Worm (Caenorhabditis elegans): ENCODE data around the gene zip-2.
A peak's percentile ranks its signal among the peaks of the same experiment; 100 is the strongest.

Gene zip-2

ce11 chrIII:793595-793994 lies 39.2 kb upstream of the zip-2 start, which contains the start of gene snt-2 (continued):
- TF ChIP-seq F52B5.7 (tag; optimal IDR thresholded peaks at IDR 0.05) = no peak
- TF ChIP-seq snpc-4 (GFP tag; optimal IDR thresholded peaks at IDR 0.05) = no peak
- peak in 1 of 4 experiments; percentile 3 for TF ChIP-seq snpc-4 (tag; optimal IDR thresholded peaks at IDR 0.05)
- TF ChIP-seq hmg-1.2 (GFP tag; IDR thresholded peaks at IDR 0.05) = peak; percentile 35
- TF ChIP-seq attf-3 (GFP tag; conservative IDR thresholded peaks at IDR 0.05) = no peak
- peak; percentile 51 for TF ChIP-seq B0336.3 (GFP tag; IDR thresholded peaks at IDR 0.05)
- TF ChIP-seq lsl-1 (GFP tag; optimal IDR thresholded peaks at IDR 0.05) = peak; percentile 92
- no peak for TF ChIP-seq lir-1 (GFP tag; conservative IDR thresholded peaks at IDR 0.05)

- TF ChIP-seq aptf-3 (GFP tag; IDR thresholded peaks at IDR 0.05) = no peak
- no peak for TF ChIP-seq mes-4 (tag; optimal IDR thresholded peaks at IDR 0.05)
- no peak for TF ChIP-seq ztf-3 (GFP tag; optimal IDR thresholded peaks at IDR 0.05)
- TF ChIP-seq ceh-100 (GFP tag; IDR thresholded peaks at IDR 0.05) = no peak
- no peak for TF ChIP-seq mel-28 (tag; optimal IDR thresholded peaks at IDR 0.05; ENCODE audit: borderline replicate concordance)
- no peak for TF ChIP-seq dpl-1 (GFP tag; optimal IDR thresholded peaks at IDR 0.05)
- no peak for TF ChIP-seq rcor-1 (GFP tag; IDR thresholded peaks at IDR 0.05)
- no peak for TF ChIP-seq sptf-2 (GFP tag; optimal IDR thresholded peaks at IDR 0.05)
- TF ChIP-seq ceh-79 (tag; optimal IDR thresholded peaks at IDR 0.05) = no peak
- TF ChIP-seq tbp1 (GFP tag; optimal IDR thresholded peaks at IDR 0.05) = no peak
- no peak for TF ChIP-seq Y53G8AR.9 (GFP tag; conservative IDR thresholded peaks at IDR 0.05)
- no peak for TF ChIP-seq unc-62 (GFP tag; optimal IDR thresholded peaks at IDR 0.05)
- TF ChIP-seq athp-1 (tag; optimal IDR thresholded peaks at IDR 0.05) = no peak
- TF ChIP-seq Y79H2A.3 (GFP tag; conservative IDR thresholded peaks at IDR 0.05) = no peak
- TF ChIP-seq dox-1 (GFP tag; IDR thresholded peaks at IDR 0.05) = no peak
Observed at ce11 chrIII:794000-794399, 38.8 kb upstream of the zip-2 start, which contains the start of gene rps-29. Gene rps-29 (plus strand): TSS chrIII:794300.

ce11 chrIII:794984-795596 lies 37.7 kb upstream of the zip-2 start, which contains the start of gene trpp-11:
Gene trpp-11 (plus strand): TSS chrIII:795136.
- TF ChIP-seq hrde-1 (tag; optimal IDR thresholded peaks at IDR 0.05; ENCODE audit: borderline replicate concordance) = peak; percentile 51
- TF ChIP-seq sdz-38 (tag; optimal IDR thresholded peaks at IDR 0.05) = no peak
- TF ChIP-seq tlf-1 (GFP tag; optimal IDR thresholded peaks at IDR 0.05) = peak; percentile 24
- TF ChIP-seq pha-4 (tag; optimal IDR thresholded peaks at IDR 0.05) = no peak
- TF ChIP-seq madf-10 (tag; optimal IDR thresholded peaks at IDR 0.05) = no peak
- no peak for TF ChIP-seq cebp-2 (GFP tag; IDR thresholded peaks at IDR 0.05)
- peak; percentile 30; the same call in 1 of the 2 replicates for TF ChIP-seq pbrm-1 (GFP tag; IDR thresholded peaks at IDR 0.05)
- TF ChIP-seq ceh-40 (GFP tag; IDR thresholded peaks at IDR 0.05) = no peak
- no peak for TF ChIP-seq mes-4 (tag; optimal IDR thresholded peaks at IDR 0.05)
- TF ChIP-seq B0336.3 (GFP tag; IDR thresholded peaks at IDR 0.05) = peak; percentile 86
- no peak for TF ChIP-seq F57C9.4 (tag; optimal IDR thresholded peaks at IDR 0.05)
- no peak for TF ChIP-seq lin-40 (tag; optimal IDR thresholded peaks at IDR 0.05)
- TF ChIP-seq ztf-25 (GFP tag; IDR thresholded peaks at IDR 0.05) = no peak
- TF ChIP-seq C06A6.2 (GFP tag; conservative IDR thresholded peaks at IDR 0.05) = no peak
- no peak for TF ChIP-seq mxl-1 (tag; optimal IDR thresholded peaks at IDR 0.05)
- TF ChIP-seq snpc-4 (GFP tag; optimal IDR thresholded peaks at IDR 0.05) = no peak
- TF ChIP-seq snpc-4 (tag; optimal IDR thresholded peaks at IDR 0.05) = no peak
- no peak for TF ChIP-seq nhr-80 (tag; optimal IDR thresholded peaks at IDR 0.05)
- peak; percentile 56 for TF ChIP-seq lin-26 (GFP tag; IDR thresholded peaks at IDR 0.05)
- TF ChIP-seq Y53G8AR.9 (GFP tag; conservative IDR thresholded peaks at IDR 0.05) = peak; percentile 62
- TF ChIP-seq ekl-4 (GFP tag; IDR thresholded peaks at IDR 0.05) = peak; percentile 50; the same call in 1 of the 2 replicates
- TF ChIP-seq T26A5.8 (tag; optimal IDR thresholded peaks at IDR 0.05) = no peak
- 0 out of 2 replicates have a peak, but pooled peaks have one; percentile 8 for TF ChIP-seq ceh-91 (GFP tag; IDR thresholded peaks at IDR 0.05)
- TF ChIP-seq egrh-3 (GFP tag; IDR thresholded peaks at IDR 0.05) = no peak
- TF ChIP-seq F49E8.2 (tag; optimal IDR thresholded peaks at IDR 0.05; ENCODE audit: insufficient read depth) = no peak
- no peak for TF ChIP-seq F57A8.1 (GFP tag; optimal IDR thresholded peaks at IDR 0.05)
- TF ChIP-seq F55B11.4 (tag; optimal IDR thresholded peaks at IDR 0.05; ENCODE audit: borderline replicate concordance, insufficient read depth) = no peak
- no peak for TF ChIP-seq ztf-3 (GFP tag; optimal IDR thresholded peaks at IDR 0.05)
- TF ChIP-seq mel-28 (tag; optimal IDR thresholded peaks at IDR 0.05; ENCODE audit: borderline replicate concordance) = no peak

All from whole organism, young adult.